Worm (Caenorhabditis elegans) whole organism, L4/young adult: ENCODE data around the gene F29G6.1.

ENCODE experiments used
- W03F9.2 ChIP-seq: fragments of 150-350 bp; optimal IDR thresholded peaks from 2 replicates; lab custom pipeline; 2014; ENCODE audit warnings: missing biosample characterization, missing genetic modification characterization
- dao-5 ChIP-seq: sonication (generic microtip); optimal IDR thresholded peaks from 2 replicates; lab custom pipeline; 2016; ENCODE audit warnings: missing genotype, missing genetic modification characterization, moderate library complexity, missing compliant biosample characterization
- him-1 ChIP-seq: sonication (generic microtip); optimal IDR thresholded peaks from 2 replicates; lab custom pipeline; 2016; ENCODE audit warnings: missing genotype, missing genetic modification reagents, missing genetic modification characterization, missing compliant biosample characterization

The F29G6.1 gene

ce11 chrX:11501967-11502366 lies at the start of gene F29G6.1:
Gene F29G6.1 (plus strand): TSS chrX:11502267.
- TF ChIP-seq him-1 (no peak), W03F9.2 (tag; lab: Kevin White, UChicago) (no peak), dao-5 (tag; lab: Kevin White, UChicago) (no peak)

ce11 chrX:11452316-11452715 lies 49.8 kb upstream of the F29G6.1 start:
- TF ChIP-seq W03F9.2 (tag; lab: Kevin White, UChicago) (no peak), him-1 (no peak), dao-5 (tag; lab: Kevin White, UChicago) (no peak)

ce11 chrX:11454231-11454630 lies 47.8 kb upstream of the F29G6.1 start, which contains the start of gene F48C5.2:
Gene F48C5.2 (minus strand): TSS chrX:11454331.
- no peak for TF ChIP-seq him-1
- no peak for TF ChIP-seq dao-5 (tag; lab: Kevin White, UChicago)
- TF ChIP-seq W03F9.2 (tag; lab: Kevin White, UChicago), result no peak

ce11 chrX:11456665-11457064 lies 45.4 kb upstream of the F29G6.1 start:
- TF ChIP-seq dao-5 (tag; lab: Kevin White, UChicago) (no peak), W03F9.2 (tag; lab: Kevin White, UChicago) (no peak), him-1 (no peak)

ce11 chrX:11461545-11461944 lies 40.5 kb upstream of the F29G6.1 start:
- TF ChIP-seq him-1 (no peak), dao-5 (tag; lab: Kevin White, UChicago) (no peak), W03F9.2 (tag; lab: Kevin White, UChicago) (no peak)

ce11 chrX:11462112-11462511 lies 40.0 kb upstream of the F29G6.1 start:
- no peak for TF ChIP-seq W03F9.2 (tag; lab: Kevin White, UChicago)
- no peak for TF ChIP-seq dao-5 (tag; lab: Kevin White, UChicago)
- TF ChIP-seq him-1, result no peak

ce11 chrX:11463005-11463404 lies 39.1 kb upstream of the F29G6.1 start:
- TF ChIP-seq him-1 (no peak), W03F9.2 (tag; lab: Kevin White, UChicago) (no peak)

- TF ChIP-seq him-1 (no peak), dao-5 (tag; lab: Kevin White, UChicago) (no peak), W03F9.2 (tag; lab: Kevin White, UChicago) (no peak)
Measured at ce11 chrX:11463568-11463967, 38.5 kb upstream of the F29G6.1 start.

ce11 chrX:11464271-11465103 lies 37.6 kb upstream of the F29G6.1 start:
- TF ChIP-seq W03F9.2 (tag; lab: Kevin White, UChicago) (no peak), dao-5 (tag; lab: Kevin White, UChicago) (no peak), him-1 (no peak)

- TF ChIP-seq W03F9.2 (tag; lab: Kevin White, UChicago) (no peak), him-1 (peak; percentile 44), dao-5 (tag; lab: Kevin White, UChicago) (peak; percentile 54)
Measured at ce11 chrX:11465215-11465614, 36.9 kb upstream of the F29G6.1 start, which contains the start of gene lin-14. Gene lin-14 (plus strand): TSS chrX:11465560.

- TF ChIP-seq W03F9.2 (tag; lab: Kevin White, UChicago), result no peak
- TF ChIP-seq him-1, result no peak
- no peak for TF ChIP-seq dao-5 (tag; lab: Kevin White, UChicago)
Measured at ce11 chrX:11466444-11467319, 35.4 kb upstream of the F29G6.1 start.

ce11 chrX:11467320-11467732 lies 34.7 kb upstream of the F29G6.1 start:
- peak; percentile 91 for TF ChIP-seq him-1
- no peak for TF ChIP-seq dao-5 (tag; lab: Kevin White, UChicago)

- TF ChIP-seq W03F9.2 (tag; lab: Kevin White, UChicago) (no peak), him-1 (no peak), dao-5 (tag; lab: Kevin White, UChicago) (no peak)
Measured at ce11 chrX:11468814-11469213, 33.3 kb upstream of the F29G6.1 start.

- TF ChIP-seq him-1, result no peak
- peak; percentile 9 for TF ChIP-seq W03F9.2 (tag; lab: Kevin White, UChicago)
Measured at ce11 chrX:11469600-11469999, 32.5 kb upstream of the F29G6.1 start.
